Worm (Caenorhabditis elegans) whole organism, midembryonic: ENCODE data around the gene srh-215.

Source experiments
- T22C8.4 ChIP-seq: fragments of 200-800 bp; sonication (Bioruptor generic); IDR thresholded peaks from 2 replicates; pipeline ENCODE4 v1.3.6; 2022; ENCODE audit warnings: missing genetic modification characterization, missing compliant biosample characterization
- flt-1 ChIP-seq: fragments of 200-800 bp; sonication (Bioruptor generic); IDR thresholded peaks from 2 replicates; pipeline ENCODE4 v1.3.6; 2022; ENCODE audit warnings: missing genetic modification characterization, missing compliant biosample characterization
- klf-2 ChIP-seq: fragments of 200-800 bp; sonication (Bioruptor generic); conservative IDR thresholded peaks from 2 replicates; pipeline ENCODE4 v1.3.6; 2022; ENCODE audit warnings: missing genetic modification reagents, missing genetic modification characterization, missing compliant biosample characterization
- med-1 ChIP-seq: sonication (generic microtip); optimal IDR thresholded peaks from 2 replicates; lab custom pipeline; 2017; ENCODE audit warnings: missing genetic modification characterization, mild to moderate bottlenecking, missing compliant biosample characterization, antibody characterized with exemption, missing genetic modification reagents; ENCODE audit not compliant: insufficient read depth
- ref-1 ChIP-seq: fragments of 200-800 bp; sonication (Bioruptor generic); conservative IDR thresholded peaks from 2 replicates; pipeline ENCODE4 v1.3.6; 2022; ENCODE audit warnings: missing genetic modification reagents, missing genetic modification characterization, missing compliant biosample characterization
- tab-1 ChIP-seq: fragments of 200-800 bp; sonication (Bioruptor generic); IDR thresholded peaks from 2 replicates; pipeline ENCODE4 v1.3.6; 2022; ENCODE audit warnings: missing genetic modification characterization, missing compliant biosample characterization
- ztf-23 ChIP-seq: fragments of 200-800 bp; sonication (Bioruptor generic); IDR thresholded peaks from 2 replicates; pipeline ENCODE4 v1.3.6; 2022; ENCODE audit warnings: missing genetic modification reagents, missing genetic modification characterization, missing compliant biosample characterization
- ztf-29 ChIP-seq: fragments of 200-800 bp; sonication (Bioruptor generic); IDR thresholded peaks from 2 replicates; pipeline ENCODE4 v1.3.6; 2022; ENCODE audit warnings: missing genetic modification reagents, missing genetic modification characterization, missing compliant biosample characterization

ce11 chrV:16802572-16802971 is 29.2 kb downstream of the srh-215 start, which contains the start of gene cand-1:
- TF ChIP-seq med-1 (GFP tag; lab: Kevin White, UChicago) = no peak
- no peak for TF ChIP-seq flt-1
- no peak for TF ChIP-seq ztf-23 (GFP tag; lab: Robert Waterston, UW)
- TF ChIP-seq ref-1 (GFP tag; lab: Robert Waterston, UW) = no peak
- no peak for TF ChIP-seq tab-1 (GFP tag; lab: Robert Waterston, UW)
- no peak for TF ChIP-seq T22C8.4 (GFP tag; lab: Robert Waterston, UW)
- no peak for TF ChIP-seq klf-2 (GFP tag; lab: Robert Waterston, UW)
- no peak for TF ChIP-seq ztf-29 (GFP tag; lab: Robert Waterston, UW)
